Worm (Caenorhabditis elegans): Measurements from ENCODE around the gene Y48G9A.9.

- TF ChIP-seq irx-1 (tag; optimal IDR thresholded peaks at IDR 0.05) (no peak), unc-62 (GFP tag; optimal IDR thresholded peaks at IDR 0.05) (no peak), hlh-17 (GFP tag; optimal IDR thresholded peaks at IDR 0.05; ENCODE audit: borderline replicate concordance) (no peak), lin-13 (GFP tag; optimal IDR thresholded peaks at IDR 0.05) (no peak), lin-35 (GFP tag; optimal IDR thresholded peaks at IDR 0.05) (no peak), alr-1 (tag; optimal IDR thresholded peaks at IDR 0.05; ENCODE audit: borderline replicate concordance) (no peak)
Observed at ce11 chrIII:2116797-2117196, 24.3 kb downstream of the Y48G9A.9 start, which contains the start of gene Y48G9A.11.

All from whole organism, L1 larva.